Worm (Caenorhabditis elegans) whole organism, midembryonic: Measurements from ENCODE around the gene dyf-18.

ENCODE experiments used
- T22C8.4 ChIP-seq: fragments of 200-800 bp; sonication (Bioruptor generic); IDR thresholded peaks from 2 replicates; pipeline ENCODE4 v1.3.6; 2022; ENCODE audit warnings: missing genetic modification characterization, missing compliant biosample characterization
- cog-1 ChIP-seq: sonication (generic microtip); optimal IDR thresholded peaks from 2 replicates; lab custom pipeline; 2016; ENCODE audit warnings: missing genetic modification characterization, missing compliant biosample characterization
- flt-1 ChIP-seq: fragments of 200-800 bp; sonication (Bioruptor generic); IDR thresholded peaks from 2 replicates; pipeline ENCODE4 v1.3.6; 2022; ENCODE audit warnings: missing genetic modification characterization, missing compliant biosample characterization
- klf-2 ChIP-seq: fragments of 200-800 bp; sonication (Bioruptor generic); conservative IDR thresholded peaks from 2 replicates; pipeline ENCODE4 v1.3.6; 2022; ENCODE audit warnings: missing genetic modification reagents, missing genetic modification characterization, missing compliant biosample characterization
- med-1 ChIP-seq: sonication (generic microtip); optimal IDR thresholded peaks from 2 replicates; lab custom pipeline; 2017; ENCODE audit warnings: missing genetic modification characterization, mild to moderate bottlenecking, missing compliant biosample characterization, antibody characterized with exemption, missing genetic modification reagents; ENCODE audit not compliant: insufficient read depth
- ref-1 ChIP-seq: fragments of 200-800 bp; sonication (Bioruptor generic); conservative IDR thresholded peaks from 2 replicates; pipeline ENCODE4 v1.3.6; 2022; ENCODE audit warnings: missing genetic modification reagents, missing genetic modification characterization, missing compliant biosample characterization
- tab-1 ChIP-seq: fragments of 200-800 bp; sonication (Bioruptor generic); IDR thresholded peaks from 2 replicates; pipeline ENCODE4 v1.3.6; 2022; ENCODE audit warnings: missing genetic modification characterization, missing compliant biosample characterization
- ztf-23 ChIP-seq: fragments of 200-800 bp; sonication (Bioruptor generic); IDR thresholded peaks from 2 replicates; pipeline ENCODE4 v1.3.6; 2022; ENCODE audit warnings: missing genetic modification reagents, missing genetic modification characterization, missing compliant biosample characterization
- ztf-29 ChIP-seq: fragments of 200-800 bp; sonication (Bioruptor generic); IDR thresholded peaks from 2 replicates; pipeline ENCODE4 v1.3.6; 2022; ENCODE audit warnings: missing genetic modification reagents, missing genetic modification characterization, missing compliant biosample characterization

The dyf-18 gene

ce11 chrIV:11795964-11796363 is 5.0 kb downstream of the dyf-18 start:
- TF ChIP-seq cog-1 (tag; lab: Kevin White, UChicago) = no peak
- no peak for TF ChIP-seq T22C8.4
- TF ChIP-seq flt-1 (GFP tag; lab: Robert Waterston, UW) = no peak
- no peak for TF ChIP-seq ztf-23 (GFP tag; lab: Robert Waterston, UW)
- no peak for TF ChIP-seq klf-2 (GFP tag; lab: Robert Waterston, UW)
- TF ChIP-seq med-1 (GFP tag; lab: Kevin White, UChicago) = no peak
- TF ChIP-seq tab-1 (GFP tag; lab: Robert Waterston, UW) = no peak
- TF ChIP-seq ref-1 (GFP tag; lab: Robert Waterston, UW) = no peak
- TF ChIP-seq ztf-29 (GFP tag; lab: Robert Waterston, UW) = no peak

ce11 chrIV:11793170-11793569 is 7.8 kb downstream of the dyf-18 start:
- TF ChIP-seq ref-1 (GFP tag; lab: Robert Waterston, UW) (no peak), flt-1 (GFP tag; lab: Robert Waterston, UW) (peak; percentile 21; the same call in 1 of the 2 replicates), ztf-29 (GFP tag; lab: Robert Waterston, UW) (no peak), ztf-23 (GFP tag; lab: Robert Waterston, UW) (0 out of 2 replicates have a peak, but pooled peaks have one; percentile 28)

- TF ChIP-seq flt-1 (GFP tag; lab: Robert Waterston, UW) = no peak
- no peak for TF ChIP-seq ztf-23 (GFP tag; lab: Robert Waterston, UW)
- no peak for TF ChIP-seq ztf-29 (GFP tag; lab: Robert Waterston, UW)
Observed at ce11 chrIV:11792495-11792894, 8.5 kb downstream of the dyf-18 start, which contains the start of gene H01G02.3. Gene H01G02.3, minus strand, starts transcription at chrIV:11792595.

ce11 chrIV:11788383-11788963 is 12.5 kb downstream of the dyf-18 start:
- TF ChIP-seq cog-1 (tag; lab: Kevin White, UChicago) (no peak), ztf-23 (GFP tag; lab: Robert Waterston, UW) (no peak), ztf-29 (GFP tag; lab: Robert Waterston, UW) (no peak), klf-2 (GFP tag; lab: Robert Waterston, UW) (no peak), T22C8.4 (no peak), tab-1 (GFP tag; lab: Robert Waterston, UW) (no peak), flt-1 (GFP tag; lab: Robert Waterston, UW) (no peak), med-1 (GFP tag; lab: Kevin White, UChicago) (no peak), ref-1 (GFP tag; lab: Robert Waterston, UW) (no peak)

DNA sequence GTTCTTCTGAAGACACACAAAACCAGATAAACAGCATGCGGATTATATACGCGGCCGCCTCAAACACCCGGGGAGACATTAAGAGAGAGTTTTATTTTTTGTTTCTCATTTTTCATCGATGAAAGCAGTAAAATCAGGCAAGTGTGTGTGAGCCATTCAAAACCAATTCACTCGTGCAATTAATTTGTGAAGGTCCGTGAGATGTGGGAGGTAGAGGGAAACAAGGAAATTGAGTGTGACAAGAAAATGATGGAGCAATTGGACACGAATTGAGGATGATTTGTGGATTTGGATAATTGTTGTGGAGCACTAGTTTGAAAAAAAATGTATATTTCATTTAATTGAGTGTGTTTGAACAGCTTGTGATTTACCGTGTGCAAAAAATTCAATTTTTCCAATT is 13.2 kb downstream of the dyf-18 start:
- TF ChIP-seq T22C8.4 (no peak), ztf-23 (GFP tag; lab: Robert Waterston, UW) (no peak)

ce11 chrIV:11785064-11785840 is 15.7 kb downstream of the dyf-18 start:
- no peak for TF ChIP-seq klf-2 (GFP tag; lab: Robert Waterston, UW)

ce11 chrIV:11782846-11783245 is 18.1 kb downstream of the dyf-18 start:
- TF ChIP-seq ref-1 (GFP tag; lab: Robert Waterston, UW) (no peak), med-1 (GFP tag; lab: Kevin White, UChicago) (no peak), flt-1 (GFP tag; lab: Robert Waterston, UW) (no peak), ztf-23 (GFP tag; lab: Robert Waterston, UW) (no peak)

DNA sequence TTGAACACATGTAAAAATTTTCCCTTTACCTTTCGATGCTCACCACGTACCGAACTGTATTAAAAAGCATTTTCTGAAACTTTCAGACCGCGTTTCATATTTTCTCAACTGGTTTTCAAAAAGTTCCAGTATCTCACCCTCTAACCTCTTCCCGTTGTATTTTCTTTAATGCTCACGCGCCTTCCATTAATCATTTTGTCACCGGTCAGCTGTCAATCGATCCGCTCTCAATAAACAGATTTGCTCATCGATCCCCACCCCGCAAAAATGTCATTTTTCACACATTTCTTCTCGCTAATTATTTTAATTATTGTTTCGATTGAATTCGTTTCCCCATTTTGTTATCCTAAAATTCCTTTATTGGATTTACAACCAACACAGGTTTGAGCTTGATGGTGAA is 21.9 kb downstream of the dyf-18 start, which contains the start of gene lpr-2:
TSS of gene lpr-2 (plus strand) at position 189 of the 400 bp plus-strand sequence.
- TF ChIP-seq klf-2 (GFP tag; lab: Robert Waterston, UW) (no peak), ref-1 (GFP tag; lab: Robert Waterston, UW) (no peak), ztf-23 (GFP tag; lab: Robert Waterston, UW) (no peak), flt-1 (GFP tag; lab: Robert Waterston, UW) (no peak), cog-1 (tag; lab: Kevin White, UChicago) (no peak), med-1 (GFP tag; lab: Kevin White, UChicago) (no peak), T22C8.4 (no peak), tab-1 (GFP tag; lab: Robert Waterston, UW) (no peak), ztf-29 (GFP tag; lab: Robert Waterston, UW) (no peak)

DNA sequence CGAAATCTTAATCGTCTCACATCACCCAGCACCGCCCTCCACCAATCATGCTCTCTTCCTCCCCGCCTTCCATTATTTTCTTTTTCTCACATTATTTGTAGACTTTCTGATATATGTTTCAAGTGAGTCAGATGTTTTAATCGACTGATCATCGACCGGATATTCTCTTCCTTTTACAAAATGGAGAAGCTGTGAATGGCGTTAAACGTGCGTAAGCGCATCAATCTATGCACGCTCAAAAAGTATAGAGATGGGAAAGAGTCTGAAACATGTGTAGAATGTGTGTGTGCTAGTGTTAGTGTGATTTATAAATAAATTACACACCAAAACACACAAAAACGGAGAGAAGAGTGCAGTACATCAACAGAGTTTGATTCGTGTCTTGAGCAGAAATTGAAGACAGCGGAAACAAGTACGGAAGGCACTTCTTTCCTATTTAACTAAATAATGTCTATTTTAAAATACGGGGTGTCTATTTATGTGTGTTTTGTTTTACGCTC is 24.0 kb downstream of the dyf-18 start:
- TF ChIP-seq cog-1 (tag; lab: Kevin White, UChicago) (no peak), ref-1 (GFP tag; lab: Robert Waterston, UW) (no peak), flt-1 (GFP tag; lab: Robert Waterston, UW) (no peak), med-1 (GFP tag; lab: Kevin White, UChicago) (no peak), ztf-23 (GFP tag; lab: Robert Waterston, UW) (no peak), ztf-29 (GFP tag; lab: Robert Waterston, UW) (no peak), T22C8.4 (no peak)

ce11 chrIV:11773692-11774225 is 27.2 kb downstream of the dyf-18 start, which contains the start of gene lips-5:
Gene lips-5, minus strand, starts transcription at chrIV:11773742.
- no peak for TF ChIP-seq flt-1 (GFP tag; lab: Robert Waterston, UW)
- TF ChIP-seq cog-1 (tag; lab: Kevin White, UChicago) = no peak
- no peak for TF ChIP-seq T22C8.4
- TF ChIP-seq tab-1 (GFP tag; lab: Robert Waterston, UW) = no peak
- no peak for TF ChIP-seq ztf-23 (GFP tag; lab: Robert Waterston, UW)
- no peak for TF ChIP-seq ztf-29 (GFP tag; lab: Robert Waterston, UW)
- TF ChIP-seq klf-2 (GFP tag; lab: Robert Waterston, UW) = no peak
- TF ChIP-seq ref-1 (GFP tag; lab: Robert Waterston, UW) = no peak
- TF ChIP-seq med-1 (GFP tag; lab: Kevin White, UChicago) = no peak
